Worm (Caenorhabditis elegans) whole organism, L2 larva: ENCODE measurements around the gene clec-142.

Experiments used
- lin-13 ChIP-seq: fragments of 150-350 bp; optimal IDR thresholded peaks from 2 replicates; lab custom pipeline; 2014; ENCODE audit warnings: missing biosample characterization, missing genetic modification reagents, missing genetic modification characterization
- nhr-11 ChIP-seq: fragments of 150-350 bp; optimal IDR thresholded peaks from 2 replicates; lab custom pipeline; 2014; ENCODE audit warnings: missing biosample characterization, missing genetic modification characterization
- nhr-23 ChIP-seq: fragments of 150-350 bp; optimal IDR thresholded peaks from 2 replicates; lab custom pipeline; 2014; ENCODE audit warnings: missing biosample characterization, missing genetic modification reagents, missing genetic modification characterization
- unc-62 ChIP-seq: fragments of 150-350 bp; optimal IDR thresholded peaks from 2 replicates; lab custom pipeline; 2014; ENCODE audit warnings: missing biosample characterization, missing genetic modification reagents, missing genetic modification characterization

ce11 chrII:8276057-8276456 lies 2.4 kb upstream of the clec-142 start, which contains the start of the genes gei-14 and slc-25A32:
- TF ChIP-seq nhr-11 (tag; lab: Kevin White, UChicago) (no peak), nhr-23 (tag; lab: Kevin White, UChicago) (no peak), lin-13 (GFP tag; lab: Kevin White, UChicago) (no peak), unc-62 (no peak)
